Worm (Caenorhabditis elegans): ENCODE results near the gene str-125.

str-125 gene

DNA sequence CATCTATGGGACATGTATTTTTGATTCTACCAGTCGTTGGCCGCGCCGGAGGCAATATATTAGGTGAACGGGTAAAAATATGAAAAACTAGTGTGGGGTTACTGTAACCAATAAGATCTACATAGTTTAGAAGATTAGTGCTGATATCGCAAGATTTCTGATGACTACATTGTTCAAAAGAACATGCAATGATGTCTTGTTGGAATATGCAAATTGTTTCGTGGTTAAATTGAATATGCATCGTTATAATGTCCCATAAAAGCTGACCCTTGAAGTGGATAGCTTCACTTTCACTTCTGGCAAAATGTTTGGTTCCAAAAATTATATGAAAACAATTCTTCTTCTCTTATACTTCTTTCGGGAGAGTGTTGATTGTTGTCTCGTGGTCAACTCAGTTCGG is 31.3 kb downstream of the str-125 start, which contains the start of gene F28B1.2:
TSS of gene F28B1.2 (plus strand) at position 301 of the 400 bp plus-strand sequence.
- TF ChIP-seq klf-2 (GFP tag; conservative IDR thresholded peaks at IDR 0.05) (no peak), ztf-29 (GFP tag; IDR thresholded peaks at IDR 0.05) (no peak), flt-1 (GFP tag; IDR thresholded peaks at IDR 0.05) (no peak), tab-1 (GFP tag; IDR thresholded peaks at IDR 0.05) (no peak), T22C8.4 (GFP tag; IDR thresholded peaks at IDR 0.05) (no peak), cog-1 (tag; optimal IDR thresholded peaks at IDR 0.05) (no peak), ztf-23 (GFP tag; IDR thresholded peaks at IDR 0.05) (no peak)

DNA sequence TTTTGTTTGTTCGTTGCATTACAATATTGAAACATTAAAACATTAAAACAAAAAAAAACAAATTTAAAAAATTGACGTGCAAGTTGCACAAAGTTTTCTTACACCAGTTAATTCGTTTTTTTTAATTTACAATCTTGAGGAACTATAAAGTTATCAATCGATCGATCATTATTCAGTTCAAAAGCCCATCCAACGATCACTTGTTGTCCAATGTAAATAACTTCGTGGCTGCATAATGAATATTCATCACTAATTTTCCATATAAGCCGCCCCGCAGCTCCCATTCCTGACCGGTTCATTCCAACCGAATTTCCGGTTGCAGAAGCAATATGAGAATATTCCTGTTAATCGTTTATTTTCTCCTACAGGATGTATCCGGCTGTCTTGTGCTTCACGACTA is 33.5 kb downstream of the str-125 start, which contains the start of gene hpo-33:
TSS of gene hpo-33 (plus strand) at position 301 of the 400 bp plus-strand sequence.
- TF ChIP-seq ztf-23 (GFP tag; IDR thresholded peaks at IDR 0.05) (no peak), flt-1 (GFP tag; IDR thresholded peaks at IDR 0.05) (no peak), klf-2 (GFP tag; conservative IDR thresholded peaks at IDR 0.05) (no peak), T22C8.4 (GFP tag; IDR thresholded peaks at IDR 0.05) (no peak), ref-1 (GFP tag; conservative IDR thresholded peaks at IDR 0.05) (no peak), tab-1 (GFP tag; IDR thresholded peaks at IDR 0.05) (no peak), cog-1 (tag; optimal IDR thresholded peaks at IDR 0.05) (no peak), ztf-29 (GFP tag; IDR thresholded peaks at IDR 0.05) (no peak), med-1 (GFP tag; optimal IDR thresholded peaks at IDR 0.05; ENCODE audit: insufficient read depth) (no peak)

DNA sequence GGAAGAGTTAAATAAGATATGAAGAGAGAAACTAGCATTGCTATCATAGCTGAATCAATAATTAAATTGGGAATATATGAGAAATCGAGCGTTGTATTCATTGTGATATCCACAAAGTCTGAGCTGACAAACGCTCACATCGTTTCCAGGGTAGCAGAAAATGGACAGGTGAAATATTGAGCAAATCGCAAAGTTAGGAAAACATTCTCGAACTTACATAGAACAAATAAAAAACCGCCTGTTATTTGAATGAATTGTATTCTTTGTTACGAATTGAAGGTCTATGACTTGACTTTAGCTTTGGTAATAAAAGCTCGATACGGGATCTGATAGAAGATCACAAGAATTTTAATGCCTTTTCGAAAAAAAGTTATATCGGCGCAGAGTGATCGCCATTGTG is 40.0 kb downstream of the str-125 start, which contains the start of gene srz-94:
TSS of gene srz-94 (minus strand) at position 101 of the 400 bp plus-strand sequence.
- TF ChIP-seq flt-1 (GFP tag; IDR thresholded peaks at IDR 0.05) (no peak), cog-1 (tag; optimal IDR thresholded peaks at IDR 0.05) (no peak), ztf-29 (GFP tag; IDR thresholded peaks at IDR 0.05) (no peak), med-1 (GFP tag; optimal IDR thresholded peaks at IDR 0.05; ENCODE audit: insufficient read depth) (no peak), ztf-23 (GFP tag; IDR thresholded peaks at IDR 0.05) (no peak), klf-2 (GFP tag; conservative IDR thresholded peaks at IDR 0.05) (no peak), T22C8.4 (GFP tag; IDR thresholded peaks at IDR 0.05) (no peak), tab-1 (GFP tag; IDR thresholded peaks at IDR 0.05) (no peak), ref-1 (GFP tag; conservative IDR thresholded peaks at IDR 0.05) (no peak)

DNA sequence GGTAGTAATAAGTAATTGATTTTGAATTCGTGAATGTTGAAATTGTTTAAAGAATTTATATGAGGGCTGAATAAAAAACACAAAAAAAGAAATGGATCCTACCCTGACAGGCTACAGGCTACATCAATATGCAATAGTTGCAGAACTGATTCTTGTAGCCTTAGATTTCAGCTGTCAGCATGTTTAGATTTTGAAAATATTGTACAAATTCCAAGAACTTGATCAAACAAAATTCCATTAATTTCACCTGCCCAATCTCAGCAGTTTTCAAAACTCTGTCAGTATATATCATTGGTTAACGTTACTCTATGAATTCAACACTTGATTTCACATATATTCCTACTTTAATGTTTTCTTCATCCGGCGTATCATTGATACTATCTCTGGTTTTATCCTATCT is 45.4 kb downstream of the str-125 start:
- TF ChIP-seq ref-1 (GFP tag; conservative IDR thresholded peaks at IDR 0.05) (no peak), med-1 (GFP tag; optimal IDR thresholded peaks at IDR 0.05; ENCODE audit: insufficient read depth) (no peak), flt-1 (GFP tag; IDR thresholded peaks at IDR 0.05) (no peak), ztf-29 (GFP tag; IDR thresholded peaks at IDR 0.05) (no peak), T22C8.4 (GFP tag; IDR thresholded peaks at IDR 0.05) (no peak), tab-1 (GFP tag; IDR thresholded peaks at IDR 0.05) (no peak), ztf-23 (GFP tag; IDR thresholded peaks at IDR 0.05) (no peak), cog-1 (tag; optimal IDR thresholded peaks at IDR 0.05) (no peak), klf-2 (GFP tag; conservative IDR thresholded peaks at IDR 0.05) (no peak)

DNA sequence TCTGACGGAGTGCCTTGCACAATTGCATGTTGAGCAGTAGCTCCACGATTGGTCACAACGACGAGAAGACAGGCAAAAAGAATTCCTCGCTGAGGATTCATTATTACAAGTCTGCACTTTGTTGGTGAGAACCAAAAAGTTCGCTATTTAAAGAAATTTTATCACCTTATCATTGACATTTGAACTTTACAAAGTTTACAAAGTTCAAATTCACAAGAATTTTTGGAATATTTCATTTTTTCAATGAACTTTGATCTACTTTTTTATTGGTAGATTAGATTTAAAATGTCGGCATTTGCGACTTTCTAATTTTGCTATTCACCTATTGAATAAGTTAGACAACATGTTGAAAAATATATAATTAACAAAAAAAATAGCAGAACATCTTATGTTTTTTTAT is 49.5 kb downstream of the str-125 start, which contains the start of gene F49H6.15:
TSS of gene F49H6.15 (minus strand) at position 101 of the 400 bp plus-strand sequence.
- TF ChIP-seq T22C8.4 (GFP tag; IDR thresholded peaks at IDR 0.05) = no peak
- no peak for TF ChIP-seq ref-1 (GFP tag; conservative IDR thresholded peaks at IDR 0.05)
- no peak for TF ChIP-seq ztf-29 (GFP tag; IDR thresholded peaks at IDR 0.05)
- no peak for TF ChIP-seq cog-1 (tag; optimal IDR thresholded peaks at IDR 0.05)
- no peak for TF ChIP-seq med-1 (GFP tag; optimal IDR thresholded peaks at IDR 0.05; ENCODE audit: insufficient read depth)
- TF ChIP-seq klf-2 (GFP tag; conservative IDR thresholded peaks at IDR 0.05) = no peak
- no peak for TF ChIP-seq ztf-23 (GFP tag; IDR thresholded peaks at IDR 0.05)
- no peak for TF ChIP-seq tab-1 (GFP tag; IDR thresholded peaks at IDR 0.05)
- TF ChIP-seq flt-1 (GFP tag; IDR thresholded peaks at IDR 0.05) = no peak
